Fruit fly (Drosophila melanogaster): ENCODE results near the gene c11.1.
A peak's percentile ranks its signal among the peaks of the same experiment; 100 is the strongest.

c11.1 gene

DNA sequence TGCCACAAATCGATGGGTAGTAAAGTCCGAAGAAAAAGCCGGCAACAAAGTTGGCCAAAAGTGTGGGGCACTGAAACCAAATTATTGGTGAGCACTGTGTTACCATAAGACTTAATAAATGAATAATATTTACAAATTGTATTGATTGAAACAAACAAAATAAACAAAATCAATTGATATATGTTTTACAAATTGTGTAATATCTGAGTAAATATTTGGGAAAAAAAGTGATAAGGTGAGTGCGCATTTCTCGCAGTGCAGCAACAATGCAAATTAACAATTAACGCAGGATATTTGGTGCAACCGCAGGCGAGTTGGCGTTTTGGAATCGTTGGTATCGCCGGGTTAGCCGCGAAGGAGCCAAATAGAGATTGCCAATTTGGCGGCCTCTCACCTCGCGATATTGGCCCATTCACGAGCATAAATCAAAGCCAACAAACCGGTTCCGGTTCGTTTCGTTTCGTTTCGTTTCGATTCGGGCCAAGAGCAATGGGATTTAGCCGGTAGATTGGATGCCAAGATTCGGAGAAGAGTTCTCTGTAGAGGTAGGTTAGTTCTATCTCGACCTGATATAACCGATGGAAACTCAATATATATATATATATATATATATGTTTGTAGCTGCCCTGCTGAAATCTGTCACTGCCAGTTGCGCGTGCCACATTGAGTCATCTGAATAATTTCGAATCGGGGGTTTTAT lies 27.2 kb upstream of the c11.1 start:
- peak; percentile 75 for TF ChIP-seq CG13894 (tag; optimal IDR thresholded peaks at IDR 0.05)
- TF ChIP-seq Ets65A (GFP tag) = peak; percentile 71
- no peak for TF ChIP-seq CG4707 (GFP tag; optimal IDR thresholded peaks at IDR 0.05)
- peak; percentile 66 for TF ChIP-seq Deaf1 (tag; optimal IDR thresholded peaks at IDR 0.05)
- no peak for TF ChIP-seq CG18011 (GFP tag; optimal IDR thresholded peaks at IDR 0.05)
- TF ChIP-seq gem (tag; optimal IDR thresholded peaks at IDR 0.05) = peak; percentile 13
- TF ChIP-seq pfk (GFP tag; optimal IDR thresholded peaks at IDR 0.05) = peak; percentile 78
- TF ChIP-seq row (GFP tag; IDR thresholded peaks at IDR 0.05) = 0 out of 3 replicates have a peak, but pooled peaks have one; percentile 12
- TF ChIP-seq Ptx1 (GFP tag; IDR thresholded peaks at IDR 0.05) = peak; percentile 43

dm6 chrX:9305735-9306134 lies 22.8 kb upstream of the c11.1 start:
- TF ChIP-seq h (optimal IDR thresholded peaks at IDR 0.05) (no peak), Drgx (GFP tag; IDR thresholded peaks at IDR 0.05) (peak; percentile 98), run (tag; optimal IDR thresholded peaks at IDR 0.05) (no peak), CG6813 (GFP tag; optimal IDR thresholded peaks at IDR 0.05) (no peak), toy (GFP tag; IDR thresholded peaks at IDR 0.05) (no peak), CG10543 (GFP tag; optimal IDR thresholded peaks at IDR 0.05) (no peak), CG17829 (tag; optimal IDR thresholded peaks at IDR 0.05) (no peak), unc-4 (GFP tag; IDR thresholded peaks at IDR 0.05; ENCODE audit: partially characterized antibody) (0 out of 2 replicates have a peak, but pooled peaks have one; percentile 20), corto (GFP tag; optimal IDR thresholded peaks at IDR 0.05) (peak; percentile 13), CG4328 (GFP tag; optimal IDR thresholded peaks at IDR 0.05) (no peak), pb (GFP tag; optimal IDR thresholded peaks at IDR 0.05) (no peak), CG9876 (GFP tag; optimal IDR thresholded peaks at IDR 0.05) (no peak), Trl (optimal IDR thresholded peaks at IDR 0.05) (peak; percentile 82 to 98), Trl (GFP tag; optimal IDR thresholded peaks at IDR 0.05) (no peak), crp (GFP tag; optimal IDR thresholded peaks at IDR 0.05) (no peak), CG31365 (tag; optimal IDR thresholded peaks at IDR 0.05) (no peak), nom (GFP tag; optimal IDR thresholded peaks at IDR 0.05) (peak; percentile 97), bcd (GFP tag; optimal IDR thresholded peaks at IDR 0.05) (no peak), ato (GFP tag; IDR thresholded peaks at IDR 0.05; ENCODE audit: partially characterized antibody) (no peak), CG12769 (tag; optimal IDR thresholded peaks at IDR 0.05) (no peak), stwl (tag; optimal IDR thresholded peaks at IDR 0.05) (no peak), CG7839 (tag; optimal IDR thresholded peaks at IDR 0.05) (no peak), Hmx (GFP tag; optimal IDR thresholded peaks at IDR 0.05) (no peak), Hmr (GFP tag; optimal IDR thresholded peaks at IDR 0.05) (no peak), Antp (GFP tag; optimal IDR thresholded peaks at IDR 0.05) (no peak), Hsf (GFP tag; optimal IDR thresholded peaks at IDR 0.05) (no peak), hth (optimal IDR thresholded peaks at IDR 0.05) (no peak), Nf-YB (GFP tag; optimal IDR thresholded peaks at IDR 0.05) (peak; percentile 93), zf30C (GFP tag; optimal IDR thresholded peaks at IDR 0.05) (no peak), bsh (GFP tag; optimal IDR thresholded peaks at IDR 0.05) (peak in 1 of 2 experiments; percentile 91), Lpt (GFP tag; optimal IDR thresholded peaks at IDR 0.05) (no peak), CG3163 (GFP tag; optimal IDR thresholded peaks at IDR 0.05) (peak; percentile 96), lilli (GFP tag; optimal IDR thresholded peaks at IDR 0.05) (no peak), CG12219 (GFP tag; optimal IDR thresholded peaks at IDR 0.05) (no peak), ATbp (GFP tag; optimal IDR thresholded peaks at IDR 0.05) (no peak), NK7.1 (GFP tag; optimal IDR thresholded peaks at IDR 0.05) (no peak), Ssrp (tag; optimal IDR thresholded peaks at IDR 0.05) (no peak), CG1602 (GFP tag; optimal IDR thresholded peaks at IDR 0.05) (no peak), fd96Cb (tag; optimal IDR thresholded peaks at IDR 0.05) (no peak), lbe (GFP tag; optimal IDR thresholded peaks at IDR 0.05) (peak; percentile 8)

Measured in whole organism, embryonic.